Worm (Caenorhabditis elegans): Measurements from ENCODE around the gene arrd-9.
"Not testable (repeated sequence)": the region's sequence is repeated elsewhere in the genome, so short reads cannot be mapped to it uniquely, and the experiment has no call there.

DNA sequence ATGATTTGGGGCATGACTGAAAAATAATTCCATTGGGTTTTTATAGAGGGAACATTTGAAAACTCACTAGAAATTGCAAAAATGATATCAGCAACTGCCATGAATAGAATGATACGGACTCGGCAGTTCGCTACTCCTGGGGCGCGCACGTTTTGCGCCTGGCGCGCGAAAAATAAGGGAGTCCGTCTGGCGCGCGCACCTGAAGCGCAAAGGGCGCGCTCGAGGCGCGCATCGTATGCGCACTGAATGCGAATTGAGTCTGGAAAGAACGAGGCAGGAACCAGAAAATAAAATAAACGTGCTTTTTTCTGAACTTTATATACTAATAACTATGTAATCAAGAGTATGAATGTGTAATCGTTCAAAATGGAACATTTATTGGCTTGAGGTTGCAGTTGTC, 39.5 kb downstream of the arrd-9 start, which contains the start of gene Y57A10C.10:
- not testable (repeated sequence) for TF ChIP-seq him-1, dao-5 (tag; optimal IDR thresholded peaks at IDR 0.05)

All from whole organism, L4/young adult.